Worm (Caenorhabditis elegans): ENCODE data around the gene C01G5.3.

DNA sequence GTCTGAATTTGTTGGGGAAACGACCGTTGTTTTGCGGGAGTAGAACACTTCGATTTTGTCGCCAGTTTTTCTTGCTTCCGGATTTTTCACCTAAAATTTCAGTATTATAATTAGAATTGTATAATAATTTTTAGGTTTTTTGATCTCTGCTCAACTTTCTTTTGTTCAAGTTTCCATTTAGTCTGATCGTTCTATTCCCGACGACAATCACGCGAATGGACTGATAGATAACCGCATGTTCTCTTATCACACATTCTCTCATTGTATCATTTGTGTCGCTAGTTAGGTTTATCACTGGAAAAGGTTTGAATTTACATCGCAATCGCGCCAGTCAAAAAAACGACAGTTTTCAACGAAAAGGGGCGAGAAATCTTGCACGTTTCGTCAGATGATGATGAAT lies 18.9 kb downstream of the C01G5.3 start:
- TF ChIP-seq ztf-23 (GFP tag; IDR thresholded peaks at IDR 0.05) (no peak), med-1 (GFP tag; optimal IDR thresholded peaks at IDR 0.05; ENCODE audit: insufficient read depth) (no peak), ref-1 (GFP tag; conservative IDR thresholded peaks at IDR 0.05) (no peak), flt-1 (GFP tag; IDR thresholded peaks at IDR 0.05) (no peak), cog-1 (tag; optimal IDR thresholded peaks at IDR 0.05) (no peak), ztf-29 (GFP tag; IDR thresholded peaks at IDR 0.05) (no peak), tab-1 (GFP tag; IDR thresholded peaks at IDR 0.05) (no peak), klf-2 (GFP tag; conservative IDR thresholded peaks at IDR 0.05) (no peak)
